Fruit fly (Drosophila melanogaster) whole organism, embryonic: ENCODE data around the gene Hmt4-20.

ENCODE experiments used
- ATbp ChIP-seq: fragments of 200-800 bp; sonication (Bioruptor generic); optimal IDR thresholded peaks from 2 replicates; lab custom pipeline; 2017; ENCODE audit warnings: missing biosample characterization, mild to moderate bottlenecking, missing genetic modification characterization, missing genetic modification reagents
- Aef1 ChIP-seq: fragments of 200-800 bp; sonication (Bioruptor generic); IDR thresholded peaks from 3 replicates; pipeline ENCODE4 v1.3.6; 2022; ENCODE audit warnings: missing biosample characterization, missing genetic modification characterization
- Bteb2 ChIP-seq: fragments of 200-800 bp; sonication (Bioruptor generic); optimal IDR thresholded peaks from 2 replicates; lab custom pipeline; 2016; ENCODE audit warnings: missing biosample characterization, missing genetic modification characterization
- CG10209 ChIP-seq: fragments of 200-800 bp; sonication (Bioruptor generic); optimal IDR thresholded peaks from 3 replicates; lab custom pipeline; 2017; ENCODE audit warnings: missing biosample characterization, mild to moderate bottlenecking, missing genetic modification characterization, missing genetic modification reagents
- CG10274 ChIP-seq: fragments of 200-800 bp; sonication (Bioruptor generic); optimal IDR thresholded peaks from 3 replicates; lab custom pipeline; 2017; ENCODE audit warnings: missing biosample characterization, mild to moderate bottlenecking, missing genetic modification characterization
- CG10654 ChIP-seq: fragments of 200-800 bp; sonication (Bioruptor generic); optimal IDR thresholded peaks from 2 replicates; lab custom pipeline; 2016; ENCODE audit warnings: missing biosample characterization, missing genetic modification characterization
- CG11560 ChIP-seq: fragments of 200-800 bp; sonication (Bioruptor generic); IDR thresholded peaks from 3 replicates; pipeline ENCODE4 v1.3.6; 2022; ENCODE audit warnings: missing biosample characterization, missing genetic modification characterization
- CG12391 ChIP-seq: fragments of 200-800 bp; sonication (Bioruptor generic); optimal IDR thresholded peaks from 3 replicates; lab custom pipeline; 2018; ENCODE audit warnings: missing biosample characterization, mild to moderate bottlenecking, missing genetic modification characterization, moderate library complexity
- CG12744 ChIP-seq: fragments of 200-800 bp; sonication (Bioruptor generic); optimal IDR thresholded peaks from 2 replicates; lab custom pipeline; 2016; ENCODE audit warnings: missing biosample characterization, missing genetic modification characterization
- CG14050 ChIP-seq: fragments of 200-800 bp; sonication (Bioruptor generic); IDR thresholded peaks from 3 replicates; pipeline ENCODE4 v1.3.6; 2022; ENCODE audit warnings: missing biosample characterization, missing genetic modification characterization
- CG15011 ChIP-seq: fragments of 200-800 bp; sonication (Bioruptor generic); optimal IDR thresholded peaks from 3 replicates; lab custom pipeline; 2018; ENCODE audit warnings: missing biosample characterization, mild to moderate bottlenecking, missing genetic modification characterization
- CG1603 ChIP-seq: fragments of 200-800 bp; sonication (Bioruptor generic); optimal IDR thresholded peaks from 2 replicates; lab custom pipeline; 2019; ENCODE audit warnings: missing biosample characterization, mild to moderate bottlenecking, missing genetic modification characterization, moderate library complexity
- CG17568 ChIP-seq: fragments of 200-800 bp; sonication (Bioruptor generic); optimal IDR thresholded peaks from 2 replicates; lab custom pipeline; 2018; ENCODE audit warnings: missing biosample characterization, mild to moderate bottlenecking, missing genetic modification characterization, moderate library complexity
- CG2199 ChIP-seq: fragments of 200-800 bp; sonication (Bioruptor generic); IDR thresholded peaks from 3 replicates; pipeline ENCODE4 v1.3.6; 2022; ENCODE audit warnings: missing biosample characterization, missing genetic modification characterization
- CG2889 ChIP-seq: fragments of 200-800 bp; sonication (Bioruptor generic); IDR thresholded peaks from 3 replicates; pipeline ENCODE4 v1.3.6; 2022; ENCODE audit warnings: missing biosample characterization, missing genetic modification characterization
- CG30020 ChIP-seq: fragments of 200-800 bp; optimal IDR thresholded peaks from 2 replicates; lab custom pipeline; 2019; ENCODE audit warnings: missing biosample characterization, mild to moderate bottlenecking, missing genetic modification characterization, moderate library complexity
- CG32532 ChIP-seq: fragments of 200-800 bp; sonication (Bioruptor generic); IDR thresholded peaks from 2 replicates; pipeline ENCODE4 v1.3.6; 2022; ENCODE audit warnings: missing biosample characterization, missing genetic modification characterization
- CG3847 ChIP-seq: fragments of 200-800 bp; sonication (Bioruptor generic); IDR thresholded peaks from 2 replicates; pipeline ENCODE4 v1.3.6; 2022; ENCODE audit warnings: missing biosample characterization, missing genetic modification characterization
- CG6654 ChIP-seq: fragments of 200-800 bp; sonication (Bioruptor generic); optimal IDR thresholded peaks from 2 replicates; lab custom pipeline; 2017; ENCODE audit warnings: missing biosample characterization, mild to moderate bottlenecking, missing genetic modification characterization
- CG6813 ChIP-seq: fragments of 200-800 bp; sonication (Bioruptor generic); optimal IDR thresholded peaks from 2 replicates; lab custom pipeline; 2017; ENCODE audit warnings: missing biosample characterization, missing genetic modification characterization, mild to moderate bottlenecking, moderate library complexity, missing genetic modification reagents
- Chrac-16 ChIP-seq: fragments of 200-800 bp; sonication (Bioruptor generic); optimal IDR thresholded peaks from 3 replicates; lab custom pipeline; 2016; ENCODE audit warnings: missing biosample characterization, missing genetic modification characterization
- D ChIP-seq, 2 experiments: fragments of 200-800 bp in 1 of 2; fragments of >200 bp in 1 of 2; sonication (Bioruptor generic) in 1 of 2; optimal IDR thresholded peaks; 2 replicates in 1 of 2; 3 replicates in 1 of 2; lab custom pipeline; 2017; ENCODE audit warnings: mild to moderate bottlenecking in 1 of 2, missing biosample characterization in 1 of 2, missing genetic modification characterization in 1 of 2, missing genetic modification reagents in 1 of 2
- Dp ChIP-seq: fragments of 200-800 bp; sonication (Bioruptor generic); optimal IDR thresholded peaks from 2 replicates; lab custom pipeline; 2018; ENCODE audit warnings: missing biosample characterization, mild to moderate bottlenecking, missing genetic modification characterization, moderate library complexity
- E2f1 ChIP-seq: fragments of 200-800 bp; sonication (Bioruptor generic); IDR thresholded peaks from 2 replicates; pipeline ENCODE4 v1.3.6; 2022; ENCODE audit warnings: missing biosample characterization, missing genetic modification characterization
- HLH54F ChIP-seq: fragments of 200-800 bp; sonication (Bioruptor generic); optimal IDR thresholded peaks from 3 replicates; lab custom pipeline; 2016; ENCODE audit warnings: missing biosample characterization, missing genetic modification characterization
- Hand ChIP-seq: fragments of 200-800 bp; sonication (Bioruptor generic); optimal IDR thresholded peaks from 2 replicates; lab custom pipeline; 2017; ENCODE audit warnings: mild to moderate bottlenecking, missing biosample characterization, missing genetic modification reagents, missing genetic modification characterization
- Hmr ChIP-seq: fragments of 200-800 bp; sonication (Bioruptor generic); optimal IDR thresholded peaks from 3 replicates; lab custom pipeline; 2017; ENCODE audit warnings: mild to moderate bottlenecking, missing biosample characterization, missing genetic modification reagents, missing genetic modification characterization
- Hmx ChIP-seq: fragments of 200-800 bp; sonication (Bioruptor generic); optimal IDR thresholded peaks from 2 replicates; lab custom pipeline; 2016; ENCODE audit warnings: missing biosample characterization, missing genetic modification characterization
- MESR4 ChIP-seq: fragments of 200-800 bp; sonication (Bioruptor generic); optimal IDR thresholded peaks from 2 replicates; lab custom pipeline; 2018; ENCODE audit warnings: missing biosample characterization, mild to moderate bottlenecking, missing genetic modification characterization, moderate library complexity
- Sox102F ChIP-seq: fragments of 200-800 bp; sonication (Bioruptor generic); optimal IDR thresholded peaks from 2 replicates; lab custom pipeline; 2018; ENCODE audit warnings: missing biosample characterization, mild to moderate bottlenecking, missing genetic modification characterization, moderate library complexity
- bigmax ChIP-seq: fragments of 200-800 bp; sonication (Bioruptor generic); optimal IDR thresholded peaks from 2 replicates; lab custom pipeline; 2018; ENCODE audit warnings: missing biosample characterization, mild to moderate bottlenecking, missing genetic modification characterization
- cad ChIP-seq: fragments of >200 bp; optimal IDR thresholded peaks from 2 replicates; lab custom pipeline; 2017; ENCODE audit warnings: missing biosample characterization, missing genetic modification characterization
- corto ChIP-seq: fragments of 200-800 bp; sonication (Bioruptor generic); optimal IDR thresholded peaks from 2 replicates; lab custom pipeline; 2016; ENCODE audit warnings: missing biosample characterization, mild to moderate bottlenecking, missing genetic modification characterization, moderate library complexity
- eve ChIP-seq, 2 experiments: fragments of >200 bp; optimal IDR thresholded peaks; 2 replicates each; lab custom pipeline; 2017; ENCODE audit warnings: missing biosample characterization in 2 of 2, missing genetic modification characterization in 2 of 2
- gfzf ChIP-seq: fragments of 200-800 bp; sonication (Bioruptor generic); optimal IDR thresholded peaks from 2 replicates; lab custom pipeline; 2016; ENCODE audit warnings: missing biosample characterization, mild to moderate bottlenecking, missing genetic modification characterization, moderate library complexity
- grau ChIP-seq: fragments of 200-800 bp; optimal IDR thresholded peaks from 3 replicates; lab custom pipeline; 2019; ENCODE audit warnings: missing biosample characterization, mild to moderate bottlenecking, missing genetic modification characterization, moderate library complexity
- gsb ChIP-seq: fragments of 200-800 bp; sonication (Bioruptor generic); IDR thresholded peaks from 2 replicates; pipeline ENCODE4 v1.3.6; 2022; ENCODE audit warnings: missing biosample characterization, missing genetic modification characterization
- gsb-n ChIP-seq: fragments of 200-800 bp; sonication (Bioruptor generic); optimal IDR thresholded peaks from 3 replicates; lab custom pipeline; 2018; ENCODE audit warnings: missing biosample characterization, mild to moderate bottlenecking, missing genetic modification characterization
- gt ChIP-seq: fragments of 200-800 bp; sonication (Bioruptor generic); IDR thresholded peaks from 2 replicates; pipeline ENCODE4 v1.3.6; 2022; ENCODE audit warnings: missing biosample characterization, missing genetic modification characterization
- hkb ChIP-seq, 2 experiments: fragments of 200-800 bp in 1 of 2; fragments of >200 bp in 1 of 2; sonication (Bioruptor generic) in 1 of 2; IDR thresholded peaks in 1 of 2; optimal IDR thresholded peaks in 1 of 2; 2 replicates each; pipeline versions ENCODE4 v1.3.6 to Lab custom; 2017 to 2022; ENCODE audit warnings: missing biosample characterization in 1 of 2, missing genetic modification characterization in 1 of 2
- luna ChIP-seq: fragments of 200-800 bp; sonication (Bioruptor generic); optimal IDR thresholded peaks from 2 replicates; lab custom pipeline; 2016; ENCODE audit warnings: missing biosample characterization, missing genetic modification characterization
- peb ChIP-seq: fragments of 200-800 bp; sonication (Bioruptor generic); IDR thresholded peaks from 2 replicates; pipeline ENCODE4 v1.3.6; 2022; ENCODE audit warnings: missing biosample characterization, missing genetic modification characterization
- prd ChIP-seq, 3 experiments: fragments of >200 bp in 2 of 3; fragments of 200-800 bp in 1 of 3; sonication (Bioruptor generic) in 1 of 3; optimal IDR thresholded peaks in 2 of 3; IDR thresholded peaks in 1 of 3; 2 replicates in 2 of 3; 3 replicates in 1 of 3; pipeline versions ENCODE4 v1.3.6 to Lab custom; 2017 to 2022; ENCODE audit warnings: missing biosample characterization in 1 of 3, missing genetic modification characterization in 1 of 3
- scrt ChIP-seq: fragments of 200-800 bp; sonication (Bioruptor generic); optimal IDR thresholded peaks from 2 replicates; lab custom pipeline; 2018; ENCODE audit warnings: missing biosample characterization, mild to moderate bottlenecking, missing genetic modification characterization, moderate library complexity
- sima ChIP-seq: fragments of 200-800 bp; sonication (Bioruptor generic); optimal IDR thresholded peaks from 2 replicates; lab custom pipeline; 2016; ENCODE audit warnings: missing biosample characterization, missing genetic modification characterization
- slbo ChIP-seq: fragments of 200-800 bp; sonication (Bioruptor generic); IDR thresholded peaks from 2 replicates; pipeline ENCODE4 v1.3.6; 2022; ENCODE audit warnings: missing biosample characterization, missing genetic modification characterization
- sr ChIP-seq: fragments of 200-800 bp; sonication (Bioruptor generic); IDR thresholded peaks from 3 replicates; pipeline ENCODE4 v1.3.6; 2022; ENCODE audit warnings: missing biosample characterization, missing genetic modification characterization
- tna ChIP-seq: fragments of 200-800 bp; sonication (Bioruptor generic); IDR thresholded peaks from 2 replicates; pipeline ENCODE4 v1.3.6; 2022; ENCODE audit warnings: missing biosample characterization, missing genetic modification characterization; ENCODE audit not compliant: partially characterized antibody
- ttk ChIP-seq: fragments of 200-800 bp; sonication (Bioruptor generic); IDR thresholded peaks from 2 replicates; pipeline ENCODE4 v2.1.2; 2022; ENCODE audit warnings: missing biosample characterization, missing genetic modification characterization
- usp ChIP-seq: fragments of >200 bp; optimal IDR thresholded peaks from 2 replicates; lab custom pipeline; 2017; ENCODE audit warnings: missing biosample characterization, missing genetic modification characterization
- z ChIP-seq: fragments of 200-800 bp; sonication (Bioruptor generic); IDR thresholded peaks from 3 replicates; pipeline ENCODE4 v1.3.6; 2022; ENCODE audit warnings: missing biosample characterization, missing genetic modification characterization

Hmt4-20 gene

DNA sequence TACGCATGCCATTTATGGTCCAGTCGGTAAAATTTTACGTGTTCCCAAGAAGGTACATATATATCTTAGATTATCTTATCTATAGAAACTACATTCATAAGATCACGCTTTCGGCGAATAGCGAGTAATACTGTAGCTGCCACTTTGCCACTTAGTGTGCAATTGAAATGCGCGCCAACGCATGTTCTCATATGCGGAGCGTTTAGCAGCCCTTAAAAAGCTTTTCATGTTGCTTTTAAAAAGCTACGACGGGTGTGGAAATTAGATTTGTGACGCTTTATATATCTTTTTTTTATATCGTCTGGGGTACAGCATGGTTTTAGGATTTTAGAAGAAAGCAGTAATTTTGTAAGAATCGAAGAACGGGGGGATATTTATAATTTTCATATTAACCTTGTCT, 2.2 kb upstream of the Hmt4-20 start (continued):
- TF ChIP-seq Chrac-16 (GFP tag; lab: Kevin White, UChicago) = no peak
- no peak for TF ChIP-seq Aef1
- TF ChIP-seq peb (GFP tag; lab: Robert Waterston, UW) = no peak
- peak; percentile 90 for TF ChIP-seq Dp (GFP tag; lab: Kevin White, UChicago)
- no peak for TF ChIP-seq CG6654 (GFP tag; lab: Kevin White, UChicago)
- no peak for TF ChIP-seq scrt (GFP tag; lab: Kevin White, UChicago)
- no peak for TF ChIP-seq ttk (GFP tag; lab: Robert Waterston, UW)
- TF ChIP-seq Bteb2 (GFP tag; lab: Kevin White, UChicago) = no peak
- no peak for TF ChIP-seq CG3847 (GFP tag; lab: Robert Waterston, UW)
- no peak for TF ChIP-seq Hmx (GFP tag; lab: Kevin White, UChicago)
- TF ChIP-seq eve (GFP tag; optimal IDR thresholded peaks at IDR 0.05; lab: Kevin White, UChicago) = no peak
- TF ChIP-seq tna (GFP tag; lab: Robert Waterston, UW) = no peak
- peak; percentile 50 for TF ChIP-seq gfzf (GFP tag; lab: Kevin White, UChicago)
- no peak for TF ChIP-seq CG2889 (GFP tag; lab: Robert Waterston, UW)
- TF ChIP-seq cad = no peak
- TF ChIP-seq CG14050 = no peak
- peak; percentile 9 for TF ChIP-seq Hmr (GFP tag; lab: Kevin White, UChicago)
- no peak for TF ChIP-seq usp
- no peak for TF ChIP-seq luna (GFP tag; lab: Kevin White, UChicago)
- TF ChIP-seq gt (GFP tag; lab: Robert Waterston, UW) = no peak
- TF ChIP-seq corto = no peak
- TF ChIP-seq ATbp (GFP tag; lab: Kevin White, UChicago) = no peak
- no peak for TF ChIP-seq prd (optimal IDR thresholded peaks at IDR 0.05; lab: Kevin White, UChicago)
- TF ChIP-seq prd (GFP tag; IDR thresholded peaks at IDR 0.05; lab: Robert Waterston, UW) = no peak
- TF ChIP-seq hkb (optimal IDR thresholded peaks at IDR 0.05; lab: Kevin White, UChicago) = no peak
- no peak for TF ChIP-seq hkb (GFP tag; IDR thresholded peaks at IDR 0.05; lab: Robert Waterston, UW)
- no peak for TF ChIP-seq CG15011
- no peak for TF ChIP-seq CG32532 (GFP tag; lab: Robert Waterston, UW)
- no peak for TF ChIP-seq CG1603 (tag; lab: Kevin White, UChicago)
- TF ChIP-seq z = no peak
- no peak for TF ChIP-seq HLH54F (GFP tag; lab: Kevin White, UChicago)
- TF ChIP-seq CG30020 (tag; lab: Kevin White, UChicago) = no peak
- no peak for TF ChIP-seq CG12744 (GFP tag; lab: Kevin White, UChicago)
- TF ChIP-seq grau (tag; lab: Kevin White, UChicago) = peak; percentile 21
- no peak for TF ChIP-seq slbo (GFP tag; lab: Robert Waterston, UW)
- TF ChIP-seq CG6813 = no peak
- no peak for TF ChIP-seq E2f1 (GFP tag; lab: Robert Waterston, UW)
- no peak for TF ChIP-seq CG11560 (tag; lab: Robert Waterston, UW)
- TF ChIP-seq, all 482 proteins: peak for 22

- TF ChIP-seq Hand (GFP tag; lab: Kevin White, UChicago) (peak; percentile 25), CG10654 (no peak), Sox102F (GFP tag; lab: Kevin White, UChicago) (no peak), CG12391 (tag; lab: Kevin White, UChicago) (no peak), gsb (GFP tag; lab: Robert Waterston, UW) (no peak), sima (GFP tag; lab: Kevin White, UChicago) (no peak), MESR4 (GFP tag; lab: Kevin White, UChicago) (peak; percentile 67), gsb-n (tag; lab: Kevin White, UChicago) (no peak), bigmax (peak; percentile 40), CG10274 (GFP tag; lab: Kevin White, UChicago) (no peak), CG17568 (GFP tag; lab: Kevin White, UChicago) (peak; percentile 33), CG30020 (tag; lab: Kevin White, UChicago) (no peak), CG2199 (GFP tag; lab: Robert Waterston, UW) (0 out of 3 replicates have a peak, but pooled peaks have one; percentile 15), D (optimal IDR thresholded peaks at IDR 0.05; lab: Kevin White, UChicago) (no peak), D (GFP tag; optimal IDR thresholded peaks at IDR 0.05; lab: Kevin White, UChicago) (no peak), CG10209 (GFP tag; lab: Kevin White, UChicago) (no peak), sr (GFP tag; lab: Robert Waterston, UW) (peak; percentile 62; the same call in 2 of the 3 replicates)
These were observed 620 bp upstream of the Hmt4-20 start for dm6 chrX:656380-656925.
